Fruit fly (Drosophila melanogaster): ENCODE measurements around the gene BuGZ.

BuGZ gene

dm6 chr2L:16793970-16794369 is 50.8 kb downstream of the BuGZ start, which contains the start of gene Ugt37C2:
Ugt37C2 (plus strand) TSS chr2L:16794211.
- TF ChIP-seq insv (optimal IDR thresholded peaks at IDR 0.05) (no peak), Sin3A (optimal IDR thresholded peaks at IDR 0.05) (no peak), h (optimal IDR thresholded peaks at IDR 0.05) (no peak), Myc (optimal IDR thresholded peaks at IDR 0.05) (no peak), ttk (optimal IDR thresholded peaks at IDR 0.05) (no peak), psq (optimal IDR thresholded peaks at IDR 0.05) (no peak)

dm6 chr2L:16796104-16796645 is 53.0 kb downstream of the BuGZ start, which contains the start of gene Ugt37E1:
Ugt37E1 (plus strand) TSS chr2L:16796595.
- TF ChIP-seq h (optimal IDR thresholded peaks at IDR 0.05) (no peak), Sin3A (optimal IDR thresholded peaks at IDR 0.05) (no peak), ttk (optimal IDR thresholded peaks at IDR 0.05) (no peak), Myc (optimal IDR thresholded peaks at IDR 0.05) (no peak), psq (optimal IDR thresholded peaks at IDR 0.05) (no peak), insv (optimal IDR thresholded peaks at IDR 0.05) (no peak)

- no peak for TF ChIP-seq Sin3A (optimal IDR thresholded peaks at IDR 0.05)
- TF ChIP-seq psq (optimal IDR thresholded peaks at IDR 0.05) = no peak
- no peak for TF ChIP-seq h (optimal IDR thresholded peaks at IDR 0.05)
- TF ChIP-seq insv (optimal IDR thresholded peaks at IDR 0.05) = no peak
- no peak for TF ChIP-seq ttk (optimal IDR thresholded peaks at IDR 0.05)
- no peak for TF ChIP-seq Myc (optimal IDR thresholded peaks at IDR 0.05)
Observed at dm6 chr2L:16798705-16799104, 55.5 kb downstream of the BuGZ start, which contains the start of gene Ugt37D1. Ugt37D1 (plus strand) TSS chr2L:16799025.

dm6 chr2L:16799496-16799895 is 56.3 kb downstream of the BuGZ start:
- TF ChIP-seq Sin3A (optimal IDR thresholded peaks at IDR 0.05) = no peak
- no peak for TF ChIP-seq h (optimal IDR thresholded peaks at IDR 0.05)
- TF ChIP-seq insv (optimal IDR thresholded peaks at IDR 0.05) = no peak
- TF ChIP-seq ttk (optimal IDR thresholded peaks at IDR 0.05) = no peak
- TF ChIP-seq Myc (optimal IDR thresholded peaks at IDR 0.05) = no peak
- no peak for TF ChIP-seq psq (optimal IDR thresholded peaks at IDR 0.05)

- TF ChIP-seq insv (optimal IDR thresholded peaks at IDR 0.05) (no peak), Myc (optimal IDR thresholded peaks at IDR 0.05) (no peak), h (optimal IDR thresholded peaks at IDR 0.05) (no peak), psq (optimal IDR thresholded peaks at IDR 0.05) (no peak)
Observed at dm6 chr2L:16801578-16802152, 58.5 kb downstream of the BuGZ start.

Data from Kc167 (cell line).